Fruit fly (Drosophila melanogaster) whole organism, wandering third instar larva: ENCODE data around the gene inaE.

Experiments
- Abd-B ChIP-seq: fragments of >200 bp; optimal IDR thresholded peaks from 2 replicates; lab custom pipeline; 2017; ENCODE audit warnings: missing biosample characterization, missing genetic modification characterization
- CG32264 ChIP-seq: fragments of 200-800 bp; sonication (Bioruptor generic); optimal IDR thresholded peaks from 2 replicates; lab custom pipeline; 2016; ENCODE audit warnings: missing biosample characterization, missing genetic modification characterization
- CG9705 ChIP-seq: fragments of 200-800 bp; sonication (Bioruptor generic); optimal IDR thresholded peaks from 2 replicates; lab custom pipeline; 2018; ENCODE audit warnings: missing biosample characterization, mild to moderate bottlenecking, missing genetic modification characterization
- CrebA ChIP-seq: fragments of 200-800 bp; sonication (Bioruptor generic); optimal IDR thresholded peaks from 2 replicates; lab custom pipeline; 2016; ENCODE audit warnings: missing biosample characterization, mild to moderate bottlenecking, missing genetic modification characterization, borderline replicate concordance
- Dfd ChIP-seq: fragments of >200 bp; optimal IDR thresholded peaks from 2 replicates; lab custom pipeline; 2017; ENCODE audit warnings: missing biosample characterization, missing genetic modification characterization
- Dif ChIP-seq: fragments of 200-275, 200-300 bp; sonication (Bioruptor generic); optimal IDR thresholded peaks from 2 replicates; lab custom pipeline; 2018; ENCODE audit warnings: missing biosample characterization, missing genetic modification characterization; ENCODE audit not compliant: partially characterized antibody
- GATAd ChIP-seq: sonication (Bioruptor generic); optimal IDR thresholded peaks from 2 replicates; lab custom pipeline; 2016; ENCODE audit warnings: missing biosample characterization, missing genetic modification characterization
- HLH106 ChIP-seq: fragments of 200-800 bp; optimal IDR thresholded peaks from 3 replicates; lab custom pipeline; 2019; ENCODE audit warnings: missing biosample characterization, mild to moderate bottlenecking, missing genetic modification characterization, moderate library complexity
- Hnf4 ChIP-seq: fragments of 200-800 bp; sonication (Bioruptor generic); optimal IDR thresholded peaks from 2 replicates; lab custom pipeline; 2016; ENCODE audit warnings: missing biosample characterization, mild to moderate bottlenecking, missing genetic modification characterization
- Hr83 ChIP-seq: fragments of 200-300 bp; sonication (Bioruptor generic); optimal IDR thresholded peaks from 2 replicates; lab custom pipeline; 2016; ENCODE audit warnings: missing biosample characterization, mild to moderate bottlenecking, missing genetic modification characterization, moderate library complexity; ENCODE audit not compliant: poor library complexity, severe bottlenecking
- Mio ChIP-seq: sonication (Bioruptor generic); optimal IDR thresholded peaks from 2 replicates; lab custom pipeline; 2016; ENCODE audit warnings: missing biosample characterization, missing genetic modification characterization
- Myc ChIP-seq: fragments of >200 bp; optimal IDR thresholded peaks from 2 replicates; lab custom pipeline; 2017
- N ChIP-seq: fragments of >200 bp; optimal IDR thresholded peaks from 2 replicates; lab custom pipeline; 2018; ENCODE audit warnings: missing biosample characterization, missing external identifiers, missing genetic modification characterization
- OdsH ChIP-seq: fragments of 200-800 bp; sonication (Bioruptor generic); optimal IDR thresholded peaks from 2 replicates; lab custom pipeline; 2016; ENCODE audit warnings: missing biosample characterization, mild to moderate bottlenecking, missing genetic modification characterization
- Rel ChIP-seq, 2 experiments: fragments of 200-800 bp; sonication (Bioruptor generic) in 1 of 2; optimal IDR thresholded peaks; 2 replicates in 1 of 2; 3 replicates in 1 of 2; lab custom pipeline; 2016 to 2019; ENCODE audit warnings: mild to moderate bottlenecking in 2 of 2, missing biosample characterization in 2 of 2, missing genetic modification characterization in 2 of 2, moderate library complexity in 1 of 2
- Sp1 ChIP-seq: fragments of 200-800 bp; sonication (Bioruptor generic); optimal IDR thresholded peaks from 3 replicates; lab custom pipeline; 2019; ENCODE audit warnings: missing biosample characterization, mild to moderate bottlenecking, missing genetic modification characterization, moderate library complexity
- Vsx2 ChIP-seq: fragments of 200-300, 225-300 bp; sonication (Bioruptor generic); optimal IDR thresholded peaks from 2 replicates; lab custom pipeline; 2018; ENCODE audit warnings: missing biosample characterization, missing genetic modification characterization; ENCODE audit not compliant: partially characterized antibody
- br ChIP-seq: fragments of 200-800 bp; sonication (Bioruptor generic); optimal IDR thresholded peaks from 2 replicates; lab custom pipeline; 2016; ENCODE audit warnings: missing biosample characterization, missing genetic modification characterization
- brk ChIP-seq: fragments of 200-800 bp; sonication (Bioruptor generic); optimal IDR thresholded peaks from 2 replicates; lab custom pipeline; 2016; ENCODE audit warnings: missing biosample characterization, mild to moderate bottlenecking, missing genetic modification characterization
- dl ChIP-seq, 2 experiments: fragments of 175-275, 200-275 bp in 1 of 2; fragments of 200-275 bp in 1 of 2; sonication (Bioruptor generic); optimal IDR thresholded peaks; lab custom pipeline; 2018; ENCODE audit warnings: mild to moderate bottlenecking in 2 of 2, missing biosample characterization in 2 of 2, missing genetic modification characterization in 2 of 2, moderate library complexity in 2 of 2; ENCODE audit not compliant: partially characterized antibody in 2 of 2, insufficient read depth in 1 of 2
- dmrt93B ChIP-seq: fragments of 200-800 bp; sonication (Bioruptor generic); optimal IDR thresholded peaks from 2 replicates; lab custom pipeline; 2018; ENCODE audit warnings: missing biosample characterization, mild to moderate bottlenecking, missing genetic modification characterization
- dsf ChIP-seq: sonication (Bioruptor generic); optimal IDR thresholded peaks from 2 replicates; lab custom pipeline; 2016; ENCODE audit warnings: missing biosample characterization, missing genetic modification characterization, borderline replicate concordance
- ey ChIP-seq: fragments of 200-800 bp; sonication (Bioruptor generic); optimal IDR thresholded peaks from 2 replicates; lab custom pipeline; 2016; ENCODE audit warnings: missing biosample characterization, missing genetic modification characterization
- foxo ChIP-seq, 2 experiments: fragments of 200-800 bp; sonication (Bioruptor generic); optimal IDR thresholded peaks; 2 replicates in 1 of 2; 3 replicates in 1 of 2; lab custom pipeline; 2016 to 2017; ENCODE audit warnings: missing biosample characterization in 2 of 2, missing genetic modification characterization in 2 of 2
- fru ChIP-seq: fragments of 200-800 bp; sonication (Bioruptor generic); optimal IDR thresholded peaks from 3 replicates; lab custom pipeline; 2016; ENCODE audit warnings: missing biosample characterization, mild to moderate bottlenecking, missing genetic modification characterization
- h ChIP-seq: fragments of 200-800 bp; sonication (Bioruptor generic); optimal IDR thresholded peaks from 3 replicates; lab custom pipeline; 2016; ENCODE audit warnings: missing biosample characterization, mild to moderate bottlenecking, missing genetic modification characterization
- pan ChIP-seq: fragments of >200 bp; optimal IDR thresholded peaks from 2 replicates; lab custom pipeline; 2017
- psq ChIP-seq: fragments of 200-800 bp; sonication (Bioruptor generic); optimal IDR thresholded peaks from 3 replicates; lab custom pipeline; 2017; ENCODE audit warnings: missing biosample characterization, mild to moderate bottlenecking, missing genetic modification characterization, moderate library complexity
- rgr ChIP-seq: fragments of 200-800 bp; sonication (Bioruptor generic); optimal IDR thresholded peaks from 3 replicates; lab custom pipeline; 2016; ENCODE audit warnings: missing biosample characterization, mild to moderate bottlenecking, missing genetic modification characterization
- sv ChIP-seq: fragments of 200-800 bp; sonication (Bioruptor generic); optimal IDR thresholded peaks from 3 replicates; lab custom pipeline; 2016; ENCODE audit warnings: missing biosample characterization, missing genetic modification characterization
- tai ChIP-seq: sonication (Bioruptor generic); optimal IDR thresholded peaks from 2 replicates; lab custom pipeline; 2016; ENCODE audit warnings: missing biosample characterization, missing genetic modification characterization
- usp ChIP-seq: fragments of >200 bp; optimal IDR thresholded peaks from 2 replicates; lab custom pipeline; 2017; ENCODE audit warnings: missing biosample characterization, missing genetic modification characterization
- woc ChIP-seq: sonication (Bioruptor generic); optimal IDR thresholded peaks from 2 replicates; lab custom pipeline; 2016; ENCODE audit warnings: missing biosample characterization, mild to moderate bottlenecking, missing genetic modification characterization

Gene inaE

DNA sequence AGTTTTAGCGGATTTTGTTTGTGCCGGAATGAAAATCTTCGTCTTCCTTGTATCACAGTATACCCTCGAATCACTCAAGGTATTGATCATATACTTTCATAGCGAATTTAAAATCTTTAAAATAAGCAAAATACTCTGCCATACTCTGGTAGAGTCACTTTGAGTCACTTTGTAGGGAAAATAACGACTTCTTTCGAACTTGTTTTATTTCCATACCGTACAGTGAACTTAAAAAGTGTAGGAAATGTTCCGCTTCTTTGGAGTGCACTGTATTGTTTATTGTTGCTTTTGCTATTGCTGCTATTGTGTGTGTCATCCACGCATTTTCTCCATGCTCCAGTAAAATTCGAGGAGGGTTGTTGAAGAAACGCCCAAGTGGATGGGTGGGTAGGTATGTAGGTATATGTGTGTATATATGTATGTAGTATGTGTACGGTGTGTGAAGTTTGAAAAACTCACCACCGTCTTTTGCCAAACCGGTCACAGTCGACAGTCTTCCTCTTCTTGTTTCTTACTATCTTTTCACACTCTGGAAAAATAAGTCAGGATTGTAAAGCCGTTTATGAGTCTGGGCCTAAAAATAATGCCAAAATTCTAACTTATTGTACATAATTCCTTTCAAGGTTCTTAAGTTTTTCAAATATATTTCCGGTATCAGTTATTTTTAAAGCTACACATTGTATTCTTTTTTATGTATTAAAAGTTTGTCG, 5.6 kb downstream of the inaE start:
- no peak for TF ChIP-seq dmrt93B (GFP tag; lab: Kevin White, UChicago)
- no peak for TF ChIP-seq tai (GFP tag; lab: Kevin White, UChicago)
- TF ChIP-seq Hnf4 (GFP tag; lab: Kevin White, UChicago), result no peak
- TF ChIP-seq brk, result no peak
- TF ChIP-seq sv (GFP tag; lab: Kevin White, UChicago), result no peak
- TF ChIP-seq Vsx2, result no peak
- TF ChIP-seq Abd-B (GFP tag; lab: Kevin White, UChicago), result no peak
- TF ChIP-seq rgr, result peak; percentile 2
- TF ChIP-seq foxo (GFP tag; optimal IDR thresholded peaks at IDR 0.05; lab: Kevin White, UChicago), result peak in 1 of 2 experiments; percentile 3
- no peak for TF ChIP-seq psq
- TF ChIP-seq Dfd (GFP tag; lab: Kevin White, UChicago), result no peak
- TF ChIP-seq Rel (GFP tag; optimal IDR thresholded peaks at IDR 0.05; lab: Kevin White, UChicago), result no peak
- no peak for TF ChIP-seq Rel (tag; optimal IDR thresholded peaks at IDR 0.05; lab: Kevin White, UChicago)
- TF ChIP-seq Myc, result no peak
- TF ChIP-seq usp, result no peak
- no peak for TF ChIP-seq Sp1
- TF ChIP-seq HLH106 (tag; lab: Kevin White, UChicago), result no peak
- TF ChIP-seq GATAd (GFP tag; lab: Kevin White, UChicago), result no peak
- TF ChIP-seq br (GFP tag; lab: Kevin White, UChicago), result no peak
- no peak for TF ChIP-seq CG9705 (GFP tag; lab: Kevin White, UChicago)
- TF ChIP-seq N, result no peak
- no peak for TF ChIP-seq pan (lab: Kevin White, UChicago)
- TF ChIP-seq dsf (GFP tag; lab: Kevin White, UChicago), result no peak
- TF ChIP-seq ey (GFP tag; lab: Kevin White, UChicago), result peak; percentile 9
- TF ChIP-seq, all 38 proteins: peak for 3

DNA sequence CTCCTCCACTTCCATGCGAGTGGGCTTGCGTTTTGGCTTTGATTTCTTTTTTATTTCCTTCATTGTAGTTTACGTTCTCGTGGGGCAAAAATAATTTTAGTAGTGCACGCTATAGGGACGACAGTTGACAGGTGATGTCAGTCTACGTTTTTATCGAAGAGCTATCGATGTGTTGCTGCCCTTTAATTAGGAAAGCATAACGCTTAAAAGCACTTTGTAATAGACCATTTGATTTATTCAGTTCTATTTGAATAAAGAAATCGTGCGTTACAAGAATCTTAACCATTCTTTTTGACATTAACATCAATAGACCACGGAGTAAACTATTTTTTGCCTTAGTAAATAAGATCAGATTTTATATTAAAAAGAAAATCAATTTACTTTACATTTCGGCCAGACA, 7.5 kb downstream of the inaE start, which contains the start of gene CG10993:
TSS of gene CG10993 (minus strand) at position 101 of the 400 bp plus-strand sequence.
- TF ChIP-seq Vsx2 (no peak), OdsH (GFP tag; lab: Kevin White, UChicago) (no peak), Dfd (GFP tag; lab: Kevin White, UChicago) (no peak), CG9705 (GFP tag; lab: Kevin White, UChicago) (no peak), psq (no peak), Mio (GFP tag; lab: Kevin White, UChicago) (no peak), Dif (GFP tag; lab: Kevin White, UChicago) (no peak), brk (no peak), fru (GFP tag; lab: Kevin White, UChicago) (no peak), CrebA (GFP tag; lab: Kevin White, UChicago) (no peak), dl (GFP tag; optimal IDR thresholded peaks at IDR 0.05; lab: Kevin White, UChicago; ENCODE audit: insufficient read depth in 1 of 2, partially characterized antibody in 2 of 2) (no peak), Myc (no peak), dsf (GFP tag; lab: Kevin White, UChicago) (no peak), sv (GFP tag; lab: Kevin White, UChicago) (no peak), Abd-B (GFP tag; lab: Kevin White, UChicago) (no peak)

DNA sequence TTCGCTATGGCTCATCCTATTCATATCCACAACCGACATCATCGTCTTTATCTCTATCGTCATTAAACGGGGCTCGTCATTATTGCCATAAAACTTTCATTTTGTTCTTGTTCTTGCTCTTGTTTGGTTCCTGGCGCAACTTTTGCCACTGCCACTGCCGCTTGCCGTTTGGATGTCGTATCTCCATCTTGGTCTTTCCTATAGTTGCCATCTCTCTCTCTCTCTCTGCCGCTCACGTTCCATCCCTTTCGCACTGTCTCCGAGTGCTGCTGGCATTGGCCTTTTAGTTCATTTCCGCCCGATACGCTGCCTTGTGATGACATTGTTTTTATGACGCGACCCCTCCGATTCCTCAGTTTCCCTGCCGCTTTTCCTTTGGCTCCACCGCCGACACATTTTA, 8.9 kb downstream of the inaE start:
- TF ChIP-seq CrebA (GFP tag; lab: Kevin White, UChicago) (no peak), Vsx2 (no peak), dsf (GFP tag; lab: Kevin White, UChicago) (no peak), foxo (GFP tag; optimal IDR thresholded peaks at IDR 0.05; lab: Kevin White, UChicago) (no peak), GATAd (GFP tag; lab: Kevin White, UChicago) (no peak), Rel (GFP tag; optimal IDR thresholded peaks at IDR 0.05; lab: Kevin White, UChicago) (no peak), Rel (tag; optimal IDR thresholded peaks at IDR 0.05; lab: Kevin White, UChicago) (no peak), Abd-B (GFP tag; lab: Kevin White, UChicago) (no peak), Hr83 (GFP tag; lab: Kevin White, UChicago) (no peak), Mio (GFP tag; lab: Kevin White, UChicago) (no peak), tai (GFP tag; lab: Kevin White, UChicago) (no peak), h (GFP tag; lab: Kevin White, UChicago) (no peak), CG32264 (GFP tag; lab: Kevin White, UChicago) (no peak), br (GFP tag; lab: Kevin White, UChicago) (no peak), Myc (no peak), woc (GFP tag; lab: Kevin White, UChicago) (no peak), CG9705 (GFP tag; lab: Kevin White, UChicago) (no peak), rgr (no peak), OdsH (GFP tag; lab: Kevin White, UChicago) (no peak), Dfd (GFP tag; lab: Kevin White, UChicago) (no peak), psq (no peak)
